Worm (Caenorhabditis elegans) whole organism, L1 larva: ENCODE results near the gene frpr-14.

ENCODE experiments used
- elt-2 ChIP-seq: sonication (generic microtip); optimal IDR thresholded peaks from 2 replicates; lab custom pipeline; 2016; ENCODE audit warnings: missing genetic modification characterization, mild to moderate bottlenecking, inconsistent platforms, missing compliant biosample characterization, missing genetic modification reagents
- jun-1 ChIP-seq: fragments of 150-350 bp; optimal IDR thresholded peaks from 2 replicates; lab custom pipeline; 2014; ENCODE audit warnings: missing biosample characterization, missing genetic modification reagents, missing genetic modification characterization
- lin-39 ChIP-seq: fragments of 150-350 bp; optimal IDR thresholded peaks from 2 replicates; lab custom pipeline; 2014; ENCODE audit warnings: missing biosample characterization, missing genetic modification reagents, missing genetic modification characterization
- nhr-11 ChIP-seq: fragments of 150-350 bp; optimal IDR thresholded peaks from 2 replicates; lab custom pipeline; 2014; ENCODE audit warnings: missing biosample characterization, missing genetic modification characterization
- nhr-12 ChIP-seq: sonication (generic microtip); optimal IDR thresholded peaks from 2 replicates; lab custom pipeline; 2017; ENCODE audit warnings: missing biosample characterization, missing genetic modification characterization
- nhr-76 ChIP-seq: sonication (generic microtip); optimal IDR thresholded peaks from 2 replicates; lab custom pipeline; 2017; ENCODE audit warnings: missing biosample characterization, missing genetic modification characterization
- tbx-2 ChIP-seq: sonication (generic microtip); optimal IDR thresholded peaks from 2 replicates; lab custom pipeline; 2016; ENCODE audit warnings: missing genetic modification characterization, missing compliant biosample characterization
- unc-30 ChIP-seq: sonication (generic microtip); optimal IDR thresholded peaks from 2 replicates; lab custom pipeline; 2017; ENCODE audit warnings: missing biosample characterization, missing genetic modification characterization

- no peak for TF ChIP-seq elt-2 (tag; lab: Kevin White, UChicago)
- no peak for TF ChIP-seq nhr-12 (tag; lab: Kevin White, UChicago)
- TF ChIP-seq nhr-76 (tag; lab: Kevin White, UChicago) = no peak
- TF ChIP-seq tbx-2 (tag; lab: Kevin White, UChicago) = peak; percentile 30
- no peak for TF ChIP-seq lin-39 (tag; lab: Kevin White, UChicago)
- peak; percentile 6 for TF ChIP-seq nhr-11
- TF ChIP-seq unc-30 (tag; lab: Kevin White, UChicago) = no peak
- TF ChIP-seq jun-1 (tag; lab: Kevin White, UChicago) = no peak
Measured at ce11 chrII:601305-601704, 49.5 kb upstream of the frpr-14 start.
